Worm (Caenorhabditis elegans) whole organism, L3 larva: ENCODE results near the gene C52G5.3.

ENCODE experiments used
- R02D3.7 ChIP-seq: fragments of 150-350 bp; optimal IDR thresholded peaks from 2 replicates; lab custom pipeline; 2014; ENCODE audit warnings: missing biosample characterization, missing genetic modification characterization
- ceh-16 ChIP-seq: sonication (generic microtip); optimal IDR thresholded peaks from 2 replicates; lab custom pipeline; 2017; ENCODE audit warnings: missing biosample characterization, missing genetic modification characterization
- ceh-28 ChIP-seq: fragments of 150-350 bp; optimal IDR thresholded peaks from 2 replicates; lab custom pipeline; 2014; ENCODE audit warnings: missing biosample characterization, missing genetic modification reagents, missing genetic modification characterization
- ceh-82 ChIP-seq: fragments of 150-350 bp; optimal IDR thresholded peaks from 2 replicates; lab custom pipeline; 2014; ENCODE audit warnings: missing biosample characterization, missing genetic modification characterization
- ceh-9 ChIP-seq: sonication (generic microtip); optimal IDR thresholded peaks from 2 replicates; lab custom pipeline; 2018; ENCODE audit warnings: missing biosample characterization, missing genetic modification characterization
- egl-27 ChIP-seq: sonication (generic microtip); optimal IDR thresholded peaks from 4 replicates; lab custom pipeline; 2017; ENCODE audit warnings: missing biosample characterization, missing genetic modification reagents, missing genetic modification characterization
- egl-5 ChIP-seq: fragments of 150-350 bp; optimal IDR thresholded peaks from 2 replicates; lab custom pipeline; 2017; ENCODE audit warnings: missing biosample characterization, missing genetic modification reagents, missing genetic modification characterization, inconsistent platforms
- elt-1 ChIP-seq: fragments of 150-350 bp; optimal IDR thresholded peaks from 2 replicates; lab custom pipeline; 2014; ENCODE audit warnings: missing biosample characterization, missing genetic modification characterization
- elt-2 ChIP-seq: sonication (generic microtip); optimal IDR thresholded peaks from 2 replicates; lab custom pipeline; 2016; ENCODE audit warnings: missing genetic modification reagents, mild to moderate bottlenecking, missing genetic modification characterization, missing compliant biosample characterization
- elt-3 ChIP-seq, 3 experiments: fragments of 150-350 bp in 1 of 3; sonication (generic microtip) in 2 of 3; optimal IDR thresholded peaks; 2 replicates in 2 of 3; 4 replicates in 1 of 3; lab custom pipeline; 2014 to 2017; ENCODE audit warnings: missing biosample characterization in 3 of 3, missing genetic modification characterization in 3 of 3
- eor-1 ChIP-seq, 2 experiments: fragments of 150-350 bp; optimal IDR thresholded peaks; 2 replicates each; lab custom pipeline; 2014 to 2018; ENCODE audit warnings: missing biosample characterization in 2 of 2, missing genetic modification characterization in 2 of 2
- fkh-2 ChIP-seq: fragments of 150-350 bp; optimal IDR thresholded peaks from 2 replicates; lab custom pipeline; 2014; ENCODE audit warnings: missing biosample characterization, missing genetic modification reagents, missing genetic modification characterization
- fos-1 ChIP-seq: fragments of 150-350 bp; optimal IDR thresholded peaks from 2 replicates; lab custom pipeline; 2014; ENCODE audit warnings: missing biosample characterization, missing genetic modification characterization
- hmg-11 ChIP-seq: sonication (generic microtip); optimal IDR thresholded peaks from 2 replicates; lab custom pipeline; 2016; ENCODE audit warnings: missing genetic modification characterization, missing compliant biosample characterization
- jun-1 ChIP-seq: fragments of 150-350 bp; optimal IDR thresholded peaks from 2 replicates; lab custom pipeline; 2014; ENCODE audit warnings: missing biosample characterization, missing genetic modification reagents, missing genetic modification characterization
- lin-15B ChIP-seq: fragments of 150-350 bp; optimal IDR thresholded peaks from 2 replicates; lab custom pipeline; 2014; ENCODE audit warnings: missing biosample characterization, missing genetic modification characterization
- lin-39 ChIP-seq: fragments of 150-350 bp; optimal IDR thresholded peaks from 2 replicates; lab custom pipeline; 2018; ENCODE audit warnings: missing biosample characterization, missing genetic modification reagents, missing genetic modification characterization
- lsy-12 ChIP-seq: sonication (generic microtip); optimal IDR thresholded peaks from 2 replicates; lab custom pipeline; 2016; ENCODE audit warnings: mild to moderate bottlenecking, missing genetic modification characterization, missing compliant biosample characterization
- mdl-1 ChIP-seq: fragments of 150-350 bp; optimal IDR thresholded peaks from 2 replicates; lab custom pipeline; 2014; ENCODE audit warnings: missing biosample characterization, missing genetic modification characterization
- nfya-1 ChIP-seq: sonication (generic microtip); optimal IDR thresholded peaks from 2 replicates; lab custom pipeline; 2017; ENCODE audit warnings: missing genetic modification characterization, mild to moderate bottlenecking, missing compliant biosample characterization, antibody characterized with exemption, moderate library complexity; ENCODE audit not compliant: insufficient read depth
- nhr-11 ChIP-seq: fragments of 150-350 bp; optimal IDR thresholded peaks from 2 replicates; lab custom pipeline; 2014; ENCODE audit warnings: missing biosample characterization, missing genetic modification characterization
- nhr-23 ChIP-seq: fragments of 150-350 bp; optimal IDR thresholded peaks from 2 replicates; lab custom pipeline; 2014; ENCODE audit warnings: missing biosample characterization, missing genetic modification reagents, missing genetic modification characterization
- nhr-25 ChIP-seq: sonication (generic microtip); optimal IDR thresholded peaks from 2 replicates; lab custom pipeline; 2017; ENCODE audit warnings: missing biosample characterization, missing genetic modification characterization
- nhr-28 ChIP-seq: fragments of 150-350 bp; optimal IDR thresholded peaks from 2 replicates; lab custom pipeline; 2014; ENCODE audit warnings: missing biosample characterization, missing genetic modification characterization
- nhr-43 ChIP-seq: sonication (generic microtip); optimal IDR thresholded peaks from 2 replicates; lab custom pipeline; 2016; ENCODE audit warnings: mild to moderate bottlenecking, missing genetic modification characterization, missing compliant biosample characterization; ENCODE audit not compliant: poor library complexity, severe bottlenecking
- nhr-76 ChIP-seq: fragments of 150-350 bp; sonication (generic microtip); optimal IDR thresholded peaks from 5 replicates; lab custom pipeline; 2014; ENCODE audit warnings: missing biosample characterization, missing genetic modification characterization
- nhr-77 ChIP-seq: fragments of 150-350 bp; optimal IDR thresholded peaks from 2 replicates; lab custom pipeline; 2014; ENCODE audit warnings: missing biosample characterization, missing genetic modification characterization
- pha-4 ChIP-seq: fragments of 150-350 bp; optimal IDR thresholded peaks from 2 replicates; lab custom pipeline; 2014; ENCODE audit warnings: missing biosample characterization, missing genetic modification reagents, missing genetic modification characterization
- pqm-1 ChIP-seq: fragments of 150-350 bp; optimal IDR thresholded peaks from 2 replicates; lab custom pipeline; 2017; ENCODE audit warnings: missing biosample characterization, missing genetic modification characterization, inconsistent platforms
- skn-1 ChIP-seq: fragments of 150-350 bp; optimal IDR thresholded peaks from 2 replicates; lab custom pipeline; 2014; ENCODE audit warnings: missing biosample characterization, missing genetic modification characterization
- snpc-4 ChIP-seq: fragments of 150-350 bp; optimal IDR thresholded peaks from 2 replicates; lab custom pipeline; 2014; ENCODE audit warnings: missing biosample characterization, missing genetic modification characterization
- tbx-2 ChIP-seq: sonication (generic microtip); optimal IDR thresholded peaks from 2 replicates; lab custom pipeline; 2016; ENCODE audit warnings: mild to moderate bottlenecking, missing genetic modification characterization, missing compliant biosample characterization
- unc-62 ChIP-seq: fragments of 150-350 bp; sonication (generic microtip); optimal IDR thresholded peaks from 4 replicates; lab custom pipeline; 2014; ENCODE audit warnings: missing biosample characterization, missing genetic modification reagents, missing genetic modification characterization
- ztf-4 ChIP-seq: fragments of 150-350 bp; optimal IDR thresholded peaks from 2 replicates; lab custom pipeline; 2014; ENCODE audit warnings: missing biosample characterization, missing genetic modification characterization

The C52G5.3 gene

DNA sequence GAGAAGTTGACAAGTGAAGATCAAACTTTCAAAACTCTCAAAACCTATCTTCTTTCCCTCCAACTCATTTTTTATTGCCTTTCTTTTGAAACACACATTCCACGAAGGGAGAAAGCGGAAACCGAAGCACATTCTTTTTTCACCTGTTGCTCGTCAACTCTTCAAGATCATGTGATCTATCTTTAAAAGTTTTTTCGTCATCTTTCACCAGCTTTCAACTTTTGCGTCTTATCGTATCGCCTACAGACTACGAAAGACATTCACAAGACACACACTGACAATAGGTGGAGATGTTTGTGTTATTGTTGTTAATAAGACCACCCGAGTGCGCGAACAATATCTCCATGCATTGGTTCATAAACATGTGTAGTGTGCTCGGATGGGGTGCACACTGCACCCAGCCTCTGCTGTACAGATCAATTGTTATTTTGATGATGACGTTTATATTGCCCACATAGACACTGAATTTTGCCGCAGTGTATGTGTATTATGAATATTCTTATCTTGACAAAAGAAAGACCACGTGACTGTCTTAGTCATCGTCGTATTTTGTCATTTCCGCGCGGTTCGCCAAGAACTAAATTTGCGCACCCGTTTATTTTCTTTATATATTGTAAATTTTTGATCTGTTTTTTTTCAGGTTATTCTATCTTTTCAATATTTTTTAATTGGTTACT is 27.9 kb upstream of the C52G5.3 start:
- TF ChIP-seq nfya-1 (peak; percentile 3), fkh-2 (tag; lab: Kevin White, UChicago) (no peak), egl-27 (no peak), jun-1 (tag; lab: Kevin White, UChicago) (no peak), elt-2 (tag; lab: Kevin White, UChicago) (peak; percentile 62)

DNA sequence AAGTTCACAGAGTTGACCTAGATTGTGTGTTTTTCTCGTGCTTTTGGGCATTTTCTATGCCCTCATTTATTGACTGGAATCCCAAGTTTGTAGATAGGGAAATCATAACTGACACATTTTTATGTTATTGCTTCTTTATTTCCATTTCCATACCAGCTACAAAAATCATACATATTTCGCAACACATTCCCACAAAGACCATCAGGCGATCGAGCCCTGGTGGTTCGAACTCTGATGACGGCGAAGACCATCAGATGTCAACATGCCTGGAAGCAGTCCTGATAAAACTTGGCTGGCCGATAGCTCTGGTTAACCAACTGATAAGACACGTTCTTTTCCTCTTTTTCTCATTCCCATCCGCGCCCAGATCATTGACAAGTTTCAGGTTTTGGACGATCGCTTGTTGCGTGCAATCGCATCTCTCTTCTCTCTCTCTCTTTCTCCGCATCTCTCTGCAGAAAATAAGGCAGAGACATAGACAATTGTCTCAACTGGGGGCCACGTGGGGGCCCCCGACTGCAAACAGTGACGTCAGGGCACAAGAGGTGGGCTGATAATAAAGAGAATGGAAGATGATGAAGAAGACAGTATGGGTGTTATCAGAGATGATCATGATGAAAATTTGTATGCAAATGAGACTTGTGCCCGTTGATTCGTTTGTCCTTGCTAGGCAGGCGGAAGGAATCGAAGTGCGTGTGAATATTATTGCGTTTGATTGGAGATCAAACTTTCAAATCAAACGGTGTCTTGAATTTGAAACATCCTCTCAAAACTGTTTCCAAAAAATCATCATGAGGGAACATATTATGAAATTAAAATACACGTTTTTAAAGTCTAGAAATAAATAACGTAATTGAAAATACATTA is 26.3 kb upstream of the C52G5.3 start:
- no peak for TF ChIP-seq ceh-16 (tag; lab: Kevin White, UChicago)
- TF ChIP-seq R02D3.7 (tag; lab: Kevin White, UChicago), result peak; percentile 63
- TF ChIP-seq ceh-82 (tag; lab: Kevin White, UChicago), result no peak
- TF ChIP-seq elt-3 (tag; optimal IDR thresholded peaks at IDR 0.05; lab: Kevin White, UChicago), result peak; percentile 41 to 74 (median 43)
- TF ChIP-seq nhr-43, result peak; percentile 94
- TF ChIP-seq egl-5, result peak; percentile 27
- TF ChIP-seq pha-4 (tag; lab: Kevin White, UChicago), result peak; percentile 77
- TF ChIP-seq egl-27, result peak; percentile 89
- TF ChIP-seq snpc-4 (tag; lab: Kevin White, UChicago), result peak; percentile 18
- TF ChIP-seq hmg-11, result peak; percentile 1
- peak; percentile 76 for TF ChIP-seq ceh-28 (tag; lab: Kevin White, UChicago)
- no peak for TF ChIP-seq elt-1
- TF ChIP-seq tbx-2 (tag; lab: Kevin White, UChicago), result peak; percentile 60
- peak; percentile 100 for TF ChIP-seq elt-2 (tag; lab: Kevin White, UChicago)
- TF ChIP-seq skn-1 (tag; lab: Kevin White, UChicago), result peak; percentile 61
- peak; percentile 71 for TF ChIP-seq unc-62 (GFP tag; lab: Kevin White, UChicago)
- peak; percentile 99 for TF ChIP-seq mdl-1
- peak; percentile 82 for TF ChIP-seq nhr-77 (tag; lab: Kevin White, UChicago)
- peak; percentile 13 for TF ChIP-seq lin-39 (tag; lab: Kevin White, UChicago)
- peak; percentile 89 for TF ChIP-seq fos-1 (tag; lab: Kevin White, UChicago)
- TF ChIP-seq fkh-2 (tag; lab: Kevin White, UChicago), result no peak
- TF ChIP-seq nhr-23 (tag; lab: Kevin White, UChicago), result peak; percentile 92
- no peak for TF ChIP-seq eor-1 (tag; optimal IDR thresholded peaks at IDR 0.05; lab: Kevin White, UChicago)
- TF ChIP-seq nfya-1, result peak; percentile 76
- TF ChIP-seq lsy-12 (tag; lab: Kevin White, UChicago), result peak; percentile 65
- TF ChIP-seq lin-15B (tag; lab: Kevin White, UChicago), result peak; percentile 12
- no peak for TF ChIP-seq ceh-9 (tag; lab: Kevin White, UChicago)
- peak; percentile 91 for TF ChIP-seq nhr-25 (tag; lab: Kevin White, UChicago)
- peak; percentile 38 for TF ChIP-seq nhr-28 (tag; lab: Kevin White, UChicago)
- TF ChIP-seq nhr-76 (tag; lab: Kevin White, UChicago), result peak; percentile 64
- peak; percentile 96 for TF ChIP-seq jun-1 (tag; lab: Kevin White, UChicago)
- TF ChIP-seq pqm-1 (tag; lab: Kevin White, UChicago), result peak; percentile 98
- no peak for TF ChIP-seq ztf-4 (tag; lab: Kevin White, UChicago)

DNA sequence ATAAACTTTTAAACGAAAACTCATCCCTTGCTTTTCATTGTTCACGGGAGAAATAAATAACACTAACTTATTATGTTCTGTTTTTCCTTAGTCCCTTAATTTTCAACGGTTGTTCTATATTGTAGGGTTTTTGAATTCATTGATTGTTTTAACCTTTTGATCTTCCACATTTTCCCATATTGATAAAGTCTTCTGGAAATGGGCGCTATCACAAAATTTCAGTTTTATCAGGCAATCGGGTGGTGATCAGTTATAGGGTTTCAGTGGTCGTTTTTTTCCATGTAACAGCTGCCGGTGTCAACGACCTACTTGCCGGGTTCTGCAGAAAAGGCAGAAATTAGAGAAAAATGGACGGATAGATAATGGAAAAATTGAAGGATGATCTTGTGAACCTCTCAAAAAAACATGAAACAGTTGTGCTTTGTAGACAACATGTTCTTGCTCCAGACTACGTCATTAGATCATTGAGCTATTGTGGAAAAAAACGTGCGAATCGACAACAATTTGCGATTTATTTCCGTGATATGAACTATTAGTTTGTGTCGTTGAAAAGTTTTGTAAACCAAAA is 24.0 kb upstream of the C52G5.3 start:
- peak; percentile 31 for TF ChIP-seq nfya-1
- peak; percentile 5 for TF ChIP-seq ceh-28 (tag; lab: Kevin White, UChicago)
- no peak for TF ChIP-seq snpc-4 (tag; lab: Kevin White, UChicago)
- peak; percentile 28 for TF ChIP-seq lin-39 (tag; lab: Kevin White, UChicago)
- TF ChIP-seq elt-2 (tag; lab: Kevin White, UChicago), result peak; percentile 70
- peak; percentile 19 for TF ChIP-seq egl-5
- TF ChIP-seq hmg-11, result no peak
- TF ChIP-seq elt-3 (tag; optimal IDR thresholded peaks at IDR 0.05; lab: Kevin White, UChicago), result no peak
- TF ChIP-seq nhr-11 (tag; lab: Kevin White, UChicago), result no peak
- TF ChIP-seq pqm-1 (tag; lab: Kevin White, UChicago), result peak; percentile 63
